Fruit fly (Drosophila melanogaster) whole organism, embryonic: ENCODE data around the gene CG14195.

Source experiments
- CG10543 ChIP-seq: fragments of 200-800 bp; sonication (Bioruptor generic); optimal IDR thresholded peaks from 3 replicates; lab custom pipeline; 2017; ENCODE audit warnings: missing biosample characterization, mild to moderate bottlenecking, missing genetic modification characterization, moderate library complexity
- CG11560 ChIP-seq: fragments of 200-800 bp; sonication (Bioruptor generic); IDR thresholded peaks from 3 replicates; pipeline ENCODE4 v1.3.6; 2022; ENCODE audit warnings: missing biosample characterization, missing genetic modification characterization
- CG12104 ChIP-seq: fragments of 200-800 bp; sonication (Bioruptor generic); optimal IDR thresholded peaks from 3 replicates; lab custom pipeline; 2016; ENCODE audit warnings: missing biosample characterization, missing genetic modification characterization
- CG13424 ChIP-seq: fragments of 200-800 bp; sonication (Bioruptor generic); optimal IDR thresholded peaks from 2 replicates; lab custom pipeline; 2019; ENCODE audit warnings: missing biosample characterization, mild to moderate bottlenecking, missing genetic modification characterization, moderate library complexity
- CG14050 ChIP-seq: fragments of 200-800 bp; sonication (Bioruptor generic); IDR thresholded peaks from 3 replicates; pipeline ENCODE4 v1.3.6; 2022; ENCODE audit warnings: missing biosample characterization, missing genetic modification characterization
- CG14860 ChIP-seq: fragments of 200-800 bp; sonication (Bioruptor generic); IDR thresholded peaks from 3 replicates; pipeline ENCODE4 v1.3.6; 2022; ENCODE audit warnings: missing biosample characterization, missing genetic modification characterization; ENCODE audit not compliant: partially characterized antibody
- CG15601 ChIP-seq: fragments of 200-800 bp; sonication (Bioruptor generic); optimal IDR thresholded peaks from 3 replicates; lab custom pipeline; 2019; ENCODE audit warnings: missing biosample characterization, mild to moderate bottlenecking, missing genetic modification characterization, moderate library complexity
- CG17361 ChIP-seq: fragments of 200-800 bp; sonication (Bioruptor generic); IDR thresholded peaks from 3 replicates; pipeline ENCODE4 v1.3.6; 2022; ENCODE audit warnings: missing biosample characterization, missing genetic modification characterization
- CG17385 ChIP-seq: fragments of 200-800 bp; sonication (Bioruptor generic); optimal IDR thresholded peaks from 3 replicates; lab custom pipeline; 2018; ENCODE audit warnings: missing biosample characterization, mild to moderate bottlenecking, missing genetic modification characterization
- CG18476 ChIP-seq: fragments of 200-800 bp; sonication (Bioruptor generic); optimal IDR thresholded peaks from 2 replicates; lab custom pipeline; 2016; ENCODE audit warnings: missing biosample characterization, mild to moderate bottlenecking, missing genetic modification characterization
- CG2712 ChIP-seq: fragments of 200-800 bp; optimal IDR thresholded peaks from 3 replicates; lab custom pipeline; 2019; ENCODE audit warnings: missing biosample characterization, mild to moderate bottlenecking, missing genetic modification characterization, moderate library complexity
- CG3407 ChIP-seq: fragments of 200-800 bp; sonication (Bioruptor generic); optimal IDR thresholded peaks from 2 replicates; lab custom pipeline; 2018; ENCODE audit warnings: missing biosample characterization, mild to moderate bottlenecking, missing genetic modification characterization
- CG34376 ChIP-seq: fragments of 200-800 bp; sonication (Bioruptor generic); optimal IDR thresholded peaks from 2 replicates; lab custom pipeline; 2018; ENCODE audit warnings: missing biosample characterization, mild to moderate bottlenecking, missing genetic modification characterization
- CG6175 ChIP-seq: fragments of 200-800 bp; sonication (Bioruptor generic); IDR thresholded peaks from 3 replicates; pipeline ENCODE4 v1.3.6; 2022; ENCODE audit warnings: missing biosample characterization, missing genetic modification characterization
- CG7271 ChIP-seq: fragments of 200-800 bp; sonication (Bioruptor generic); optimal IDR thresholded peaks from 2 replicates; lab custom pipeline; 2018; ENCODE audit warnings: missing biosample characterization, mild to moderate bottlenecking, missing genetic modification characterization, moderate library complexity
- CG7556 ChIP-seq: fragments of 200-800 bp; sonication (Bioruptor generic); optimal IDR thresholded peaks from 2 replicates; lab custom pipeline; 2017; ENCODE audit warnings: missing biosample characterization, mild to moderate bottlenecking, missing genetic modification characterization
- CG8290 ChIP-seq, 3 experiments: fragments of 200-800 bp; sonication (Bioruptor generic); optimal IDR thresholded peaks; 2 replicates each; lab custom pipeline; 2016 to 2019; ENCODE audit warnings: missing biosample characterization in 3 of 3, missing genetic modification characterization in 3 of 3, mild to moderate bottlenecking in 2 of 3, moderate library complexity in 1 of 3
- CG9437 ChIP-seq: fragments of 200-800 bp; sonication (Bioruptor generic); optimal IDR thresholded peaks from 2 replicates; lab custom pipeline; 2018; ENCODE audit warnings: missing biosample characterization, mild to moderate bottlenecking, missing genetic modification characterization
- CrebB ChIP-seq: fragments of 200-800 bp; sonication (Bioruptor generic); optimal IDR thresholded peaks from 3 replicates; lab custom pipeline; 2018; ENCODE audit warnings: missing biosample characterization, mild to moderate bottlenecking, missing genetic modification characterization
- Dek ChIP-seq: fragments of 200-800 bp; sonication (Bioruptor generic); optimal IDR thresholded peaks from 3 replicates; lab custom pipeline; 2019; ENCODE audit warnings: missing biosample characterization, mild to moderate bottlenecking, missing genetic modification characterization, moderate library complexity
- Dip3 ChIP-seq: fragments of 200-800 bp; sonication (Bioruptor generic); optimal IDR thresholded peaks from 3 replicates; lab custom pipeline; 2016; ENCODE audit warnings: missing biosample characterization, missing genetic modification characterization
- Doc2 ChIP-seq: fragments of 200-800 bp; sonication (Bioruptor generic); IDR thresholded peaks from 2 replicates; pipeline ENCODE4 v1.3.6; 2022; ENCODE audit warnings: missing biosample characterization, missing genetic modification characterization
- Hand ChIP-seq: fragments of 200-800 bp; sonication (Bioruptor generic); optimal IDR thresholded peaks from 2 replicates; lab custom pipeline; 2017; ENCODE audit warnings: mild to moderate bottlenecking, missing biosample characterization, missing genetic modification reagents, missing genetic modification characterization
- Lpt ChIP-seq: fragments of >200 bp; optimal IDR thresholded peaks from 2 replicates; lab custom pipeline; 2018; ENCODE audit warnings: missing biosample characterization, missing genetic modification characterization
- Oaz ChIP-seq: fragments of 200-800 bp; sonication (Bioruptor generic); IDR thresholded peaks from 2 replicates; pipeline ENCODE4 v1.3.6; 2022; ENCODE audit warnings: missing biosample characterization, missing genetic modification characterization
- Rfx ChIP-seq: fragments of 200-800 bp; sonication (Bioruptor generic); IDR thresholded peaks from 2 replicates; pipeline ENCODE4 v1.3.6; 2022; ENCODE audit warnings: missing biosample characterization, missing genetic modification characterization
- Sry-δ ChIP-seq: fragments of 200-800 bp; sonication (Bioruptor generic); optimal IDR thresholded peaks from 2 replicates; lab custom pipeline; 2016; ENCODE audit warnings: missing biosample characterization, missing genetic modification characterization
- TFAM ChIP-seq: fragments of 200-800 bp; sonication (Bioruptor generic); optimal IDR thresholded peaks from 2 replicates; lab custom pipeline; 2017; ENCODE audit warnings: missing biosample characterization, missing genetic modification characterization, inconsistent platforms
- Tbp ChIP-seq: fragments of >200 bp; optimal IDR thresholded peaks from 2 replicates; lab custom pipeline; 2018; ENCODE audit warnings: missing biosample characterization, missing genetic modification characterization
- Xbp1 ChIP-seq: fragments of 200-800 bp; sonication (Bioruptor generic); optimal IDR thresholded peaks from 3 replicates; lab custom pipeline; 2016; ENCODE audit warnings: missing biosample characterization, mild to moderate bottlenecking, missing genetic modification characterization
- aop ChIP-seq: fragments of 200-800 bp; sonication (Bioruptor generic); IDR thresholded peaks from 2 replicates; pipeline ENCODE4 v1.3.6; 2022; ENCODE audit warnings: missing biosample characterization, missing genetic modification characterization
- ara ChIP-seq: fragments of 200-800 bp; sonication (Bioruptor generic); IDR thresholded peaks from 2 replicates; pipeline ENCODE4 v1.3.6; 2022; ENCODE audit warnings: missing biosample characterization, missing genetic modification characterization
- ato ChIP-seq: fragments of 200-800 bp; sonication (Bioruptor generic); IDR thresholded peaks from 2 replicates; pipeline ENCODE4 v1.3.6; 2022; ENCODE audit warnings: missing biosample characterization, missing genetic modification characterization; ENCODE audit not compliant: partially characterized antibody
- chif ChIP-seq, 2 experiments: fragments of 200-800 bp; sonication (Bioruptor generic); optimal IDR thresholded peaks; 3 replicates each; lab custom pipeline; 2016; ENCODE audit warnings: missing biosample characterization in 2 of 2, missing genetic modification characterization in 2 of 2
- crc ChIP-seq: fragments of 200-800 bp; sonication (Bioruptor generic); optimal IDR thresholded peaks from 2 replicates; lab custom pipeline; 2016; ENCODE audit warnings: missing biosample characterization, missing genetic modification characterization
- croc ChIP-seq: fragments of 200-800 bp; sonication (Bioruptor generic); conservative IDR thresholded peaks from 3 replicates; pipeline ENCODE4 v1.3.6; 2022; ENCODE audit warnings: missing biosample characterization, missing genetic modification characterization
- crol ChIP-seq: fragments of 200-800 bp; sonication (Bioruptor generic); IDR thresholded peaks from 2 replicates; pipeline ENCODE4 v1.3.6; 2022; ENCODE audit warnings: missing biosample characterization, missing genetic modification characterization
- dm ChIP-seq: fragments of 200-800 bp; sonication (Bioruptor generic); optimal IDR thresholded peaks from 3 replicates; lab custom pipeline; 2016; ENCODE audit warnings: missing biosample characterization, missing genetic modification characterization
- dmrt99B ChIP-seq: fragments of 200-800 bp; sonication (Bioruptor generic); optimal IDR thresholded peaks from 2 replicates; lab custom pipeline; 2018; ENCODE audit warnings: missing biosample characterization, mild to moderate bottlenecking, missing genetic modification characterization, moderate library complexity
- esg ChIP-seq: fragments of 200-800 bp; sonication (Bioruptor generic); conservative IDR thresholded peaks from 2 replicates; pipeline ENCODE4 v1.3.6; 2022; ENCODE audit warnings: missing biosample characterization, missing genetic modification characterization
- exex ChIP-seq: fragments of 200-800 bp; sonication (Bioruptor generic); optimal IDR thresholded peaks from 4 replicates; lab custom pipeline; 2018; ENCODE audit warnings: missing biosample characterization, mild to moderate bottlenecking, missing genetic modification characterization, moderate library complexity
- gsb-n ChIP-seq: fragments of 200-800 bp; sonication (Bioruptor generic); optimal IDR thresholded peaks from 3 replicates; lab custom pipeline; 2018; ENCODE audit warnings: missing biosample characterization, mild to moderate bottlenecking, missing genetic modification characterization
- insv ChIP-seq, 2 experiments: fragments of 200-800 bp; sonication (Bioruptor generic); optimal IDR thresholded peaks; 3 replicates each; lab custom pipeline; 2016 to 2018; ENCODE audit warnings: missing biosample characterization in 2 of 2, missing genetic modification characterization in 2 of 2
- klu ChIP-seq: fragments of 200-800 bp; sonication (Bioruptor generic); IDR thresholded peaks from 2 replicates; pipeline ENCODE4 v1.3.6; 2022; ENCODE audit warnings: missing biosample characterization, missing genetic modification characterization
- peb ChIP-seq: fragments of 200-800 bp; sonication (Bioruptor generic); IDR thresholded peaks from 2 replicates; pipeline ENCODE4 v1.3.6; 2022; ENCODE audit warnings: missing biosample characterization, missing genetic modification characterization
- rib ChIP-seq: fragments of 200-800 bp; sonication (Bioruptor generic); IDR thresholded peaks from 2 replicates; pipeline ENCODE4 v1.3.6; 2022; ENCODE audit warnings: missing biosample characterization, missing genetic modification characterization
- seq ChIP-seq: fragments of 200-800 bp; sonication (Bioruptor generic); IDR thresholded peaks from 2 replicates; pipeline ENCODE4 v1.3.6; 2022; ENCODE audit warnings: missing biosample characterization, missing genetic modification characterization
- tap ChIP-seq: fragments of 200-800 bp; optimal IDR thresholded peaks from 3 replicates; lab custom pipeline; 2019; ENCODE audit warnings: missing biosample characterization, mild to moderate bottlenecking, missing genetic modification characterization, moderate library complexity
- usp ChIP-seq: fragments of >200 bp; optimal IDR thresholded peaks from 2 replicates; lab custom pipeline; 2017; ENCODE audit warnings: missing biosample characterization, missing genetic modification characterization

CG14195 gene

dm6 chrX:19247200-19248052, 35.5 kb upstream of the CG14195 start, which contains the start of gene CG7992 (continued):
- TF ChIP-seq CG34376 (peak; percentile 97), Hand (no peak), CG3407 (GFP tag; lab: Kevin White, UChicago) (no peak), peb (GFP tag; lab: Robert Waterston, UW) (0 out of 2 replicates have a peak, but pooled peaks have one; percentile 18), Sry-δ (GFP tag; lab: Kevin White, UChicago) (peak; percentile 15), CG14860 (no peak), Doc2 (no peak), Lpt (GFP tag; lab: Kevin White, UChicago) (no peak), tap (tag; lab: Kevin White, UChicago) (peak; percentile 10), CG10543 (GFP tag; lab: Kevin White, UChicago) (peak; percentile 31), exex (peak; percentile 99), usp (GFP tag; lab: Kevin White, UChicago) (no peak), gsb-n (tag; lab: Kevin White, UChicago) (no peak), CG6175 (no peak), esg (GFP tag; lab: Robert Waterston, UW) (no peak; the same call in 1 of the 2 replicates), Tbp (GFP tag; lab: Kevin White, UChicago) (no peak), seq (GFP tag; lab: Robert Waterston, UW) (no peak; the same call in 1 of the 2 replicates), ara (GFP tag; lab: Robert Waterston, UW) (no peak), chif (GFP tag; optimal IDR thresholded peaks at IDR 0.05; lab: Kevin White, UChicago) (peak; percentile 47 to 52), insv (GFP tag; optimal IDR thresholded peaks at IDR 0.05; lab: Kevin White, UChicago) (no peak), CG14050 (no peak), CG7556 (GFP tag; lab: Kevin White, UChicago) (peak; percentile 62), rib (GFP tag; lab: Robert Waterston, UW) (no peak), croc (GFP tag; lab: Robert Waterston, UW) (no peak), CG12104 (GFP tag; lab: Kevin White, UChicago) (peak; percentile 50), Oaz (GFP tag; lab: Robert Waterston, UW) (0 out of 2 replicates have a peak, but pooled peaks have one; percentile 21), klu (GFP tag; lab: Robert Waterston, UW) (no peak), CG11560 (tag; lab: Robert Waterston, UW) (no peak), Xbp1 (peak; percentile 54), crc (peak; percentile 51), crol (GFP tag; lab: Robert Waterston, UW) (no peak), CG9437 (GFP tag; lab: Kevin White, UChicago) (no peak), dm (GFP tag; lab: Kevin White, UChicago) (peak; percentile 53), Rfx (GFP tag; lab: Robert Waterston, UW) (peak; percentile 63), CG17385 (peak; percentile 58), CG2712 (tag; lab: Kevin White, UChicago) (peak; percentile 36), CG17361 (GFP tag; lab: Robert Waterston, UW) (peak; percentile 76), TFAM (GFP tag; lab: Kevin White, UChicago) (no peak), CG8290 (GFP tag; optimal IDR thresholded peaks at IDR 0.05; lab: Kevin White, UChicago) (no peak), CG8290 (tag; optimal IDR thresholded peaks at IDR 0.05; lab: Kevin White, UChicago) (no peak), dmrt99B (tag; lab: Kevin White, UChicago) (peak; percentile 73), CG18476 (GFP tag; lab: Kevin White, UChicago) (peak; percentile 31), aop (GFP tag; lab: Robert Waterston, UW) (no peak), ato (no peak), Dek (tag; lab: Kevin White, UChicago) (peak; percentile 53), CG13424 (tag; lab: Kevin White, UChicago) (peak; percentile 60), CrebB (tag; lab: Kevin White, UChicago) (no peak), Dip3 (peak; percentile 65), CG15601 (no peak), CG7271 (tag; lab: Kevin White, UChicago) (no peak)
